Fruit fly (Drosophila melanogaster) Kc167 (cell line): ENCODE measurements around the gene CG13829.

ENCODE experiments used
- Myc ChIP-seq: fragments of >200 bp; optimal IDR thresholded peaks from 2 replicates; lab custom pipeline; 2017; ENCODE audit warnings: missing external identifiers
- Sin3A ChIP-seq: fragments of >200 bp; optimal IDR thresholded peaks from 2 replicates; lab custom pipeline; 2018; ENCODE audit warnings: missing external identifiers
- h ChIP-seq: fragments of >200 bp; optimal IDR thresholded peaks from 3 replicates; lab custom pipeline; 2018; ENCODE audit warnings: missing external identifiers
- psq ChIP-seq: fragments of >200 bp; optimal IDR thresholded peaks from 2 replicates; lab custom pipeline; 2017; ENCODE audit warnings: missing external identifiers
- ttk ChIP-seq: sonication (Bioruptor generic); optimal IDR thresholded peaks from 2 replicates; lab custom pipeline; 2017; ENCODE audit warnings: missing external identifiers

dm6 chr3R:23201122-23201521 is 40.0 kb upstream of the CG13829 start:
- TF ChIP-seq Sin3A (lab: Kevin White, UChicago): no peak
- no peak for TF ChIP-seq psq (lab: Kevin White, UChicago)
- TF ChIP-seq Myc (lab: Kevin White, UChicago): no peak
- no peak for TF ChIP-seq h
- no peak for TF ChIP-seq ttk (lab: Kevin White, UChicago)
